Worm (Caenorhabditis elegans): ENCODE measurements around the gene coq-5.

Gene coq-5

DNA sequence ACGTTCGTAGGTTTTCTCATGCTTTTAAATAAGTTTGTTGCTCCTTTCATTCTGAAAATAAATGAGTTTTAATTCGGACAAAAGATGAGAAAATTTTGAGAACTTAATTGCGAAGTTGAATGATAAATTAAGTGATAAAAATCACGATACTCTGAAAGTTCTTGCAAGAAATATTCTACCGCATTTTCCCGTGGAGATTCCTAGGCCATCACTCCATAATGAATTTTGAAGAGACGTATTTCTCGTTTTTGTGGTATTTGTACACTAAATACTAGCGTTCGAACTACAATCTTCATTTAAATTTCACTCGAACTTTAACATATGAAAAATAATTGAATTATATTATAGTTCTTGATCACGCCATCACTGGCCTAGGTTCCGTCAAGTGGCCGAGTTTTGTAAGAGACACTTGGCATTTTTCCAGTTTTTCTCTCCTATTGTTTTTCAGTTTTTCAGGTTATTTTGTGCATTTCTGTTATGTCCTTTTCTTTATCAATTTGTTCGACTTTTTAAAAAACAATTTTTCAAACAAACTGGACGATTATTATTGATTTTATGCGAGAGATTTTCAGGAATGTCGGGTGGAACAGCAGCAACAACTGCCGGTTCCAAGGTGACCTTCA is at the start of gene coq-5, which contains the start of gene ufm-1:
Gene coq-5 (minus strand): TSS at position 51 of the 623 bp plus-strand sequence.
Gene ufm-1 (plus strand): TSS at position 573 of the 623 bp plus-strand sequence.
- TF ChIP-seq R02D3.7 (tag; optimal IDR thresholded peaks at IDR 0.05), result no peak
- no peak for TF ChIP-seq sem-4 (tag; optimal IDR thresholded peaks at IDR 0.05)
- no peak for TF ChIP-seq mab-5 (tag; optimal IDR thresholded peaks at IDR 0.05)
- TF ChIP-seq blmp-1 (tag; optimal IDR thresholded peaks at IDR 0.05; ENCODE audit: insufficient read depth), result no peak
- no peak for TF ChIP-seq fos-1 (tag; optimal IDR thresholded peaks at IDR 0.05)
- no peak for TF ChIP-seq lin-13 (GFP tag; optimal IDR thresholded peaks at IDR 0.05)
- peak; percentile 56 for TF ChIP-seq C34F6.9 (tag; optimal IDR thresholded peaks at IDR 0.05)
- no peak for TF ChIP-seq nhr-11 (tag; optimal IDR thresholded peaks at IDR 0.05)
- peak in 1 of 2 experiments; percentile 43 for TF ChIP-seq lsy-2 (tag; optimal IDR thresholded peaks at IDR 0.05)
- no peak for TF ChIP-seq F13H6.1 (tag; optimal IDR thresholded peaks at IDR 0.05)
- TF ChIP-seq crh-2 (tag; optimal IDR thresholded peaks at IDR 0.05), result peak; percentile 7
- no peak for TF ChIP-seq nhr-23 (tag; optimal IDR thresholded peaks at IDR 0.05)
- no peak for TF ChIP-seq lin-39 (tag; optimal IDR thresholded peaks at IDR 0.05)
- TF ChIP-seq ceh-82 (tag; optimal IDR thresholded peaks at IDR 0.05), result no peak
- no peak for TF ChIP-seq ceh-16 (tag; optimal IDR thresholded peaks at IDR 0.05)
- peak; percentile 18 for TF ChIP-seq sma-3 (GFP tag; optimal IDR thresholded peaks at IDR 0.05)
- TF ChIP-seq elt-1 (tag; optimal IDR thresholded peaks at IDR 0.05), result no peak
- TF ChIP-seq nhr-21 (tag; optimal IDR thresholded peaks at IDR 0.05), result no peak
- TF ChIP-seq ztf-1 (GFP tag; conservative IDR thresholded peaks at IDR 0.05), result no peak

DNA sequence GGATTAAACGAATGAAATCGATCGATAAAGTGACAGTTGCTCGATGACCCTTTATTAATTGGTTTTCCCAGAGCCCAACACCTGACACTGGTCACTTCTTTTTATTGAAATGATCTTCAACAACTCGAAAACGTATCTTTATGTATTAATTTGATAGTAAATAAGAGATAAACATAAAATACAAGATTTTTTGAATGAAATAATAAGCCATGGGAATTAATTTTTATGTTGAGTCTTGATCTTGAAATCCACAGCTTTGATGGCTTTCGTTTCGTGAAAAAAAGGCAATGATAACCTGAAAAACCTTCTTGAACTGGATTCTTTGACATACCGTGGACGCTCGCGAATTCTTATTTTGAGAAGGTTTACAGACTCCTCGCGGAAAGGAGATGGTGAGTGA is 49.3 kb upstream of the coq-5 start, which contains the start of gene pcp-5:
Gene pcp-5 (minus strand): TSS at position 101 of the 400 bp plus-strand sequence.
- TF ChIP-seq skn-1 (tag; optimal IDR thresholded peaks at IDR 0.05), result no peak
- TF ChIP-seq nhr-10 (tag; optimal IDR thresholded peaks at IDR 0.05), result no peak
- TF ChIP-seq nhr-12 (tag; optimal IDR thresholded peaks at IDR 0.05), result no peak
- TF ChIP-seq lsy-2 (tag; optimal IDR thresholded peaks at IDR 0.05), result peak in 1 of 2 experiments; percentile 6
- no peak for TF ChIP-seq nhr-129 (tag; optimal IDR thresholded peaks at IDR 0.05)

DNA sequence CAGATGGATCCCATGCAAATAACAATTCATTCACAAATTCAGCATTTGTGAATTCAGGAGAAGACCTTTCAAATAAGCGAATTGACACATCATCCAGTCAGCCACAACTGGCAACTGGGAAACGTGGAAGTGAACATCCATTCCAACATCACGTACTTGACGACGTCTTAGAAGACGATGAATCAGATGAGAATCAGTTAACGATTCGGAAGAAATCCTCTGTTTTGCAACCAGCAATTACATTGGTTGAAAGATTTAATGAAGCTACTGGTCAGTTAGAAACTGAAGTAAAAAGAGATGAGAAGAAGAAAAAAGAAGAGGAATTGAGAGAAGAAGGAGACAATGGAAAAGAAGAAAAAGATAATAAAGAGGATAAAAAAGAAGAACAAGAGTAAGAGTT is 45.2 kb upstream of the coq-5 start:
- TF ChIP-seq zag-1 (tag; optimal IDR thresholded peaks at IDR 0.05) (no peak), ceh-82 (tag; optimal IDR thresholded peaks at IDR 0.05) (no peak), ZK546.5 (tag; optimal IDR thresholded peaks at IDR 0.05) (no peak), nhr-12 (tag; optimal IDR thresholded peaks at IDR 0.05) (no peak), blmp-1 (tag; optimal IDR thresholded peaks at IDR 0.05; ENCODE audit: insufficient read depth) (no peak), lin-11 (tag; optimal IDR thresholded peaks at IDR 0.05) (no peak), R02D3.7 (tag; optimal IDR thresholded peaks at IDR 0.05) (no peak), peb-1 (tag; optimal IDR thresholded peaks at IDR 0.05) (no peak), ztf-4 (tag; optimal IDR thresholded peaks at IDR 0.05) (no peak), gmeb-1 (tag; optimal IDR thresholded peaks at IDR 0.05) (no peak), ama-1 (optimal IDR thresholded peaks at IDR 0.05) (no peak), ceh-16 (tag; optimal IDR thresholded peaks at IDR 0.05) (no peak), F13H6.1 (tag; optimal IDR thresholded peaks at IDR 0.05) (no peak), nhr-21 (tag; optimal IDR thresholded peaks at IDR 0.05) (no peak), crh-2 (tag; optimal IDR thresholded peaks at IDR 0.05) (no peak), snpc-4 (tag; optimal IDR thresholded peaks at IDR 0.05) (no peak), nhr-6 (tag; optimal IDR thresholded peaks at IDR 0.05) (no peak), dmd-4 (tag; optimal IDR thresholded peaks at IDR 0.05) (no peak), elt-1 (tag; optimal IDR thresholded peaks at IDR 0.05) (no peak)

DNA sequence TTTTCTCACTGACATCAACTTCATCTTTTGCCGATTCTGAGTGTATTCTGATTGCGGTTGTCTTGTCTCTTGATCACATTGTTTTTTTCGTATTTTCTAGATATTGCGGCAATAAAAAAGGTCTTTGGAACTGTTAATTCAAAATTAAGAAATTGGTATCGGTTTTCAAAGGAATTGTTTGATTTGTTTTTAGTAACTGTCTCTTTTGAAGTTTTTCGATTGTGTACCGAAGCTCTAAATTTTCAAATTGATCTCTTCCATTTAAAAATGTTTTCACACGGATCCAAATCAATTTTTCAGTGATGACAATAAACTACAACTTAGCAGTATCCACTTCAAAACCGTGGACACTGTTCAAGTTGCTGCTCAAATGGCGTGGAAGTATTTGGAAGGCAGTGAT is 42.5 kb upstream of the coq-5 start, which contains the start of gene best-24:
Gene best-24 (plus strand): TSS at position 301 of the 400 bp plus-strand sequence.
- TF ChIP-seq ama-1 (optimal IDR thresholded peaks at IDR 0.05) (no peak), nhr-21 (tag; optimal IDR thresholded peaks at IDR 0.05) (no peak), ceh-82 (tag; optimal IDR thresholded peaks at IDR 0.05) (no peak), mbf-1 (tag; optimal IDR thresholded peaks at IDR 0.05) (no peak), snpc-4 (tag; optimal IDR thresholded peaks at IDR 0.05) (no peak), nhr-25 (tag; optimal IDR thresholded peaks at IDR 0.05) (no peak), dmd-4 (tag; optimal IDR thresholded peaks at IDR 0.05) (no peak), elt-1 (tag; optimal IDR thresholded peaks at IDR 0.05) (no peak), lin-39 (tag; optimal IDR thresholded peaks at IDR 0.05) (no peak), C34F6.9 (tag; optimal IDR thresholded peaks at IDR 0.05) (no peak), nhr-129 (tag; optimal IDR thresholded peaks at IDR 0.05) (no peak), nhr-10 (tag; optimal IDR thresholded peaks at IDR 0.05) (no peak), crh-2 (tag; optimal IDR thresholded peaks at IDR 0.05) (no peak), lin-13 (GFP tag; optimal IDR thresholded peaks at IDR 0.05) (no peak), elt-3 (tag; optimal IDR thresholded peaks at IDR 0.05) (no peak), sma-9 (GFP tag; optimal IDR thresholded peaks at IDR 0.05) (no peak), sma-9 (tag; optimal IDR thresholded peaks at IDR 0.05) (no peak)
